Worm (Caenorhabditis elegans): Measurements from ENCODE around the gene srh-195.

Gene srh-195

ce11 chrII:2122091-2122490, 5.4 kb upstream of the srh-195 start, which contains the start of gene math-37:
Gene math-37, minus strand, starts transcription at chrII:2122191.
- TF ChIP-seq F22D6.2 (tag; optimal IDR thresholded peaks at IDR 0.05), result no peak
- TF ChIP-seq fkh-3 (tag; optimal IDR thresholded peaks at IDR 0.05), result no peak
- no peak for TF ChIP-seq atf-7 (tag; optimal IDR thresholded peaks at IDR 0.05)
- no peak for TF ChIP-seq F57C9.4 (tag; optimal IDR thresholded peaks at IDR 0.05)
- no peak for TF ChIP-seq lag-1 (GFP tag; IDR thresholded peaks at IDR 0.05)
- TF ChIP-seq ztf-28 (GFP tag; IDR thresholded peaks at IDR 0.05), result no peak
- TF ChIP-seq F39B2.1 (GFP tag; IDR thresholded peaks at IDR 0.05), result no peak
- TF ChIP-seq T07F8.4 (tag; optimal IDR thresholded peaks at IDR 0.05), result no peak
- no peak for TF ChIP-seq madf-6 (GFP tag; IDR thresholded peaks at IDR 0.05)
- no peak for TF ChIP-seq let-607 (tag; optimal IDR thresholded peaks at IDR 0.05)
- TF ChIP-seq B0035.1 (tag; optimal IDR thresholded peaks at IDR 0.05), result no peak
- TF ChIP-seq lin-40 (tag; optimal IDR thresholded peaks at IDR 0.05), result no peak
- no peak for TF ChIP-seq madf-8 (GFP tag; conservative IDR thresholded peaks at IDR 0.05)
- TF ChIP-seq die-1 (tag; optimal IDR thresholded peaks at IDR 0.05), result no peak

DNA sequence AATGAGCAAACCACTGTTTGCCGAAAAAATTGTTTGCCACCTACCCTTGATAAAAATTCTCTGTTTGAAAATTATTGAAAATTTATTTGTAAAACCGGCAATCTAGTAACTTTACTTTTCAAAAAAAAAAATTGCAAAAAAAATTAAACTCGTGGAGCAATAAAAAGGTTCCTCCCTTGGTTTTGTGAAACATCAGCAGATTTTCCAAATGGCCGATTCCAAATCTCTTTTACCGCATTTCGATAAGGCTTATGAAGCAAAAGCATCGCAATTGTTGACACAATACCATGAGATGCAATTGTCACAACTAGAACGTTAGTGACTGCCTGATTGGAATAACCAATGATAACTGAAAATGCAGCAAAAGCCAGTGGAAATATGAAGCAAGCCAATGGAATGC, 2.2 kb downstream of the srh-195 start:
- TF ChIP-seq lag-1 (GFP tag; IDR thresholded peaks at IDR 0.05) (no peak), ztf-25 (GFP tag; IDR thresholded peaks at IDR 0.05) (no peak), die-1 (tag; optimal IDR thresholded peaks at IDR 0.05) (no peak), akir-1 (GFP tag; optimal IDR thresholded peaks at IDR 0.05) (no peak), F57C9.4 (tag; optimal IDR thresholded peaks at IDR 0.05) (no peak), bed-2 (GFP tag; IDR thresholded peaks at IDR 0.05) (no peak), F33H1.4 (GFP tag; IDR thresholded peaks at IDR 0.05) (no peak), B0261.1 (tag; optimal IDR thresholded peaks at IDR 0.05) (no peak), somi-1 (GFP tag; optimal IDR thresholded peaks at IDR 0.05) (no peak), atf-7 (tag; optimal IDR thresholded peaks at IDR 0.05) (no peak)

DNA sequence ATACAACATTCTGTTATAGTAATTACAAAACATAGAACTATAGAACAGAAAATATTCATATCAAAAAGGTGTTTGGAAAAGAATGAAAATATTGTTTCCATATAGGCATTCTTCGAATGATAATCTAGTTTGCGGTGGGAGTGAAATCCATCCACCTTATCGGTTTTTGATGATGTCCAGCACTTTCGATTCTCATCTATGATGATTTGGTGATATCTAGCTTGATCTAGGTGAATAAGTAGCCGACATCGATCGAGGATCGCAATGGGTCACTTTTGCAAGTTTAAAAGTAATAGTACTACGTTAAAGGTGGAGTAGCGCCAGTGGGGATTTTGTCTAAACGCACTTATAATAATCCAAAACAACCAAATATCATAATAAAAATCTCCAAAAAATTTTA, 3.7 kb downstream of the srh-195 start, which contains the start of gene R52.6:
TSS of gene R52.6 (minus strand) at position 101 of the 400 bp plus-strand sequence.
- TF ChIP-seq dpff-1 (tag; optimal IDR thresholded peaks at IDR 0.05) (no peak), cebp-2 (GFP tag; IDR thresholded peaks at IDR 0.05) (no peak), nfya-1 (tag; optimal IDR thresholded peaks at IDR 0.05; ENCODE audit: borderline replicate concordance, insufficient read depth) (no peak), hlh-12 (tag; optimal IDR thresholded peaks at IDR 0.05) (no peak), aptf-3 (GFP tag; IDR thresholded peaks at IDR 0.05) (no peak)

DNA sequence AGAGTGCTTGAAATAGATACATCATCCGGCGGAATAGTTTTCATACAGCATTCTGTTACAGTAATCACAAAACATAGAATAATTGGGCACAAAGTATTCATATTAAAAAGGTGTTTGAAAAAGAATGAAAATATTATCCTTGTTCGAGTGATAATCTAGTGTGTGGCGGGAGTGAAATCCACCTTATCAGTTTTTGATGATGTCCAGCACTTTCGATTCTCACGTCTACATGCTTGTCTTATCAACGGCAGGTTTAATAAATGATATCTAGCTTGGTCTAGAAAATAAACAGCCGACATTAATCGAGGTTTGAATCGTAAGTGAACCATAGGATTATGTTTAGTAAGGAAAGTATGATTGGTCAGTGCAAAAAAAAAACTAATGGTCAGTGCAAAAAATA, 6.8 kb downstream of the srh-195 start, which contains the start of gene R52.5:
TSS of gene R52.5 (minus strand) at position 101 of the 400 bp plus-strand sequence.
- TF ChIP-seq him-1 (tag; optimal IDR thresholded peaks at IDR 0.05) (peak; percentile 52), mcd-1 (GFP tag; IDR thresholded peaks at IDR 0.05) (no peak), dpl-1 (GFP tag; optimal IDR thresholded peaks at IDR 0.05) (no peak), bed-2 (GFP tag; IDR thresholded peaks at IDR 0.05) (no peak), Y79H2A.3 (GFP tag; conservative IDR thresholded peaks at IDR 0.05) (no peak), tbp1 (GFP tag; optimal IDR thresholded peaks at IDR 0.05) (no peak)

DNA sequence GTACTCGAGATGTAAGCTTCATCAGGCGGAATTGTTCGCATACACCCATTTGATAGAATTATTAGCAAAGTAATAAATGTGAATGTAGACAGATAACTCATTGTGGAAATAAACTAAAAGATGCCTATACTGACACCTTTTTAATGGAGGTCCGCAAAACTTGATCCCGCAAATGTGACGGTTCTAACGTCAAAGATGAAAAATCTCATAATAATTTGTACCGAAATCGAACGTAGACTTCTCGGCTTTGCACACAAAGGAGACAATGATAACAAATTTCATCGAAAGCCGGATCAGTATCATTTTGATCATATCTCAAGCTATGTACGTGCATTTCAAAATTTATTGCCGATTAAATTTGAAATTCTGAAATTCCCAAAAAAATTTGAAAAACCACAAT, 8.4 kb downstream of the srh-195 start, which contains the start of gene R52.4:
TSS of gene R52.4 (minus strand) at position 101 of the 400 bp plus-strand sequence.
- TF ChIP-seq mxl-1 (tag; optimal IDR thresholded peaks at IDR 0.05) (no peak), bed-1 (GFP tag; IDR thresholded peaks at IDR 0.05) (no peak), egl-18 (GFP tag; IDR thresholded peaks at IDR 0.05) (no peak)
